Fruit fly (Drosophila melanogaster) whole organism, embryonic: ENCODE measurements around the gene CG11456.

Experiments
- Atf3 ChIP-seq: fragments of 200-800 bp; sonication (Bioruptor generic); optimal IDR thresholded peaks from 3 replicates; lab custom pipeline; 2016; ENCODE audit warnings: missing biosample characterization, missing genetic modification characterization
- BEAF-32 ChIP-seq: fragments of 200-800 bp; sonication (Bioruptor generic); optimal IDR thresholded peaks from 3 replicates; lab custom pipeline; 2017; ENCODE audit warnings: missing biosample characterization, missing genetic modification characterization, mild to moderate bottlenecking, moderate library complexity, missing genetic modification reagents
- C15 ChIP-seq: fragments of 200-800 bp; sonication (Bioruptor generic); IDR thresholded peaks from 3 replicates; pipeline ENCODE4 v1.3.6; 2022; ENCODE audit warnings: missing biosample characterization, missing genetic modification characterization
- CG11560 ChIP-seq: fragments of 200-800 bp; sonication (Bioruptor generic); IDR thresholded peaks from 3 replicates; pipeline ENCODE4 v1.3.6; 2022; ENCODE audit warnings: missing biosample characterization, missing genetic modification characterization
- CG11723 ChIP-seq: fragments of 200-800 bp; sonication (Bioruptor generic); optimal IDR thresholded peaks from 2 replicates; lab custom pipeline; 2017; ENCODE audit warnings: missing biosample characterization, mild to moderate bottlenecking, missing genetic modification characterization
- CG1233 ChIP-seq: fragments of 200-800 bp; sonication (Bioruptor generic); optimal IDR thresholded peaks from 4 replicates; lab custom pipeline; 2018; ENCODE audit warnings: missing biosample characterization, mild to moderate bottlenecking, missing genetic modification characterization
- CG12391 ChIP-seq: fragments of 200-800 bp; sonication (Bioruptor generic); optimal IDR thresholded peaks from 3 replicates; lab custom pipeline; 2018; ENCODE audit warnings: missing biosample characterization, mild to moderate bottlenecking, missing genetic modification characterization, moderate library complexity
- CG12744 ChIP-seq: fragments of 200-800 bp; sonication (Bioruptor generic); optimal IDR thresholded peaks from 2 replicates; lab custom pipeline; 2016; ENCODE audit warnings: missing biosample characterization, missing genetic modification characterization
- CG13287 ChIP-seq: fragments of 200-800 bp; sonication (Bioruptor generic); IDR thresholded peaks from 2 replicates; pipeline ENCODE4 v1.3.6; 2022; ENCODE audit warnings: missing biosample characterization, missing genetic modification characterization; ENCODE audit not compliant: partially characterized antibody
- CG13894 ChIP-seq: fragments of 200-800 bp; sonication (Bioruptor generic); optimal IDR thresholded peaks from 3 replicates; lab custom pipeline; 2018; ENCODE audit warnings: missing biosample characterization, mild to moderate bottlenecking, missing genetic modification characterization, moderate library complexity
- CG14441 ChIP-seq: fragments of 200-800 bp; sonication (Bioruptor generic); IDR thresholded peaks from 2 replicates; pipeline ENCODE4 v1.3.6; 2022; ENCODE audit warnings: missing biosample characterization, missing genetic modification characterization
- CG1832 ChIP-seq: fragments of 200-800 bp; sonication (Bioruptor generic); optimal IDR thresholded peaks from 2 replicates; lab custom pipeline; 2017; ENCODE audit warnings: missing biosample characterization, mild to moderate bottlenecking, missing genetic modification characterization, inconsistent platforms
- CG3065 ChIP-seq: fragments of 200-800 bp; sonication (Bioruptor generic); optimal IDR thresholded peaks from 2 replicates; lab custom pipeline; 2016; ENCODE audit warnings: missing biosample characterization, missing genetic modification characterization
- CG32532 ChIP-seq: fragments of 200-800 bp; sonication (Bioruptor generic); IDR thresholded peaks from 2 replicates; pipeline ENCODE4 v1.3.6; 2022; ENCODE audit warnings: missing biosample characterization, missing genetic modification characterization
- CG34376 ChIP-seq: fragments of 200-800 bp; sonication (Bioruptor generic); optimal IDR thresholded peaks from 2 replicates; lab custom pipeline; 2018; ENCODE audit warnings: missing biosample characterization, mild to moderate bottlenecking, missing genetic modification characterization
- CG4707 ChIP-seq: fragments of 200-800 bp; sonication (Bioruptor generic); optimal IDR thresholded peaks from 2 replicates; lab custom pipeline; 2018; ENCODE audit warnings: missing biosample characterization, mild to moderate bottlenecking, missing genetic modification characterization, moderate library complexity
- CG6175 ChIP-seq: fragments of 200-800 bp; sonication (Bioruptor generic); IDR thresholded peaks from 3 replicates; pipeline ENCODE4 v1.3.6; 2022; ENCODE audit warnings: missing biosample characterization, missing genetic modification characterization
- CG7372 ChIP-seq: fragments of 200-800 bp; sonication (Bioruptor generic); IDR thresholded peaks from 2 replicates; pipeline ENCODE4 v1.3.6; 2022; ENCODE audit warnings: missing biosample characterization, missing genetic modification characterization
- CG7987 ChIP-seq: fragments of 200-800 bp; sonication (Bioruptor generic); optimal IDR thresholded peaks from 2 replicates; lab custom pipeline; 2018; ENCODE audit warnings: missing biosample characterization, mild to moderate bottlenecking, missing genetic modification characterization, moderate library complexity
- Ets65A ChIP-seq: fragments of 200-800 bp; sonication (Bioruptor generic); peaks from one replicate; lab custom pipeline; 2016; ENCODE audit warnings: missing biosample characterization, missing genetic modification characterization
- GATAe ChIP-seq: fragments of 200-800 bp; sonication (Bioruptor generic); conservative IDR thresholded peaks from 2 replicates; pipeline ENCODE4 v1.3.6; 2022; ENCODE audit warnings: missing biosample characterization, missing genetic modification characterization
- Gug ChIP-seq: fragments of 200-800 bp; sonication (Bioruptor generic); IDR thresholded peaks from 4 replicates; pipeline ENCODE4 v1.3.6; 2022; ENCODE audit warnings: missing biosample characterization, missing genetic modification characterization
- Hr3 ChIP-seq: fragments of 200-800 bp; sonication (Bioruptor generic); optimal IDR thresholded peaks from 3 replicates; lab custom pipeline; 2016; ENCODE audit warnings: missing biosample characterization, missing genetic modification characterization
- MBD-R2 ChIP-seq: fragments of 200-800 bp; sonication (Bioruptor generic); IDR thresholded peaks from 2 replicates; pipeline ENCODE4 v1.3.6; 2022; ENCODE audit warnings: missing biosample characterization, missing genetic modification characterization
- PHDP ChIP-seq: fragments of 200-800 bp; sonication (Bioruptor generic); optimal IDR thresholded peaks from 3 replicates; lab custom pipeline; 2018; ENCODE audit warnings: missing biosample characterization, mild to moderate bottlenecking, missing genetic modification characterization, moderate library complexity
- Rfx ChIP-seq: fragments of 200-800 bp; sonication (Bioruptor generic); IDR thresholded peaks from 2 replicates; pipeline ENCODE4 v1.3.6; 2022; ENCODE audit warnings: missing biosample characterization, missing genetic modification characterization
- al ChIP-seq: fragments of 200-800 bp; sonication (Bioruptor generic); IDR thresholded peaks from 2 replicates; pipeline ENCODE4 v1.3.6; 2022; ENCODE audit warnings: missing biosample characterization, missing genetic modification characterization
- az2 ChIP-seq: fragments of 200-800 bp; sonication (Bioruptor generic); optimal IDR thresholded peaks from 3 replicates; lab custom pipeline; 2016; ENCODE audit warnings: missing biosample characterization, missing genetic modification characterization
- chinmo ChIP-seq: fragments of 200-800 bp; sonication (Bioruptor generic); IDR thresholded peaks from 4 replicates; pipeline ENCODE4 v1.3.6; 2022; ENCODE audit warnings: missing biosample characterization, missing genetic modification characterization; ENCODE audit not compliant: partially characterized antibody
- crc ChIP-seq: fragments of 200-800 bp; sonication (Bioruptor generic); optimal IDR thresholded peaks from 2 replicates; lab custom pipeline; 2016; ENCODE audit warnings: missing biosample characterization, missing genetic modification characterization
- crol ChIP-seq: fragments of 200-800 bp; sonication (Bioruptor generic); IDR thresholded peaks from 2 replicates; pipeline ENCODE4 v1.3.6; 2022; ENCODE audit warnings: missing biosample characterization, missing genetic modification characterization
- danr ChIP-seq: fragments of 200-800 bp; sonication (Bioruptor generic); IDR thresholded peaks from 2 replicates; pipeline ENCODE4 v1.3.6; 2022; ENCODE audit warnings: missing biosample characterization, missing genetic modification characterization
- dpn ChIP-seq, 2 experiments: fragments of 200-800 bp; sonication (Bioruptor generic); optimal IDR thresholded peaks; 3 replicates each; lab custom pipeline; 2016; ENCODE audit warnings: missing biosample characterization in 2 of 2, missing genetic modification characterization in 2 of 2
- emc ChIP-seq: fragments of 200-800 bp; sonication (Bioruptor generic); optimal IDR thresholded peaks from 2 replicates; lab custom pipeline; 2016; ENCODE audit warnings: missing biosample characterization, missing genetic modification characterization
- esg ChIP-seq: fragments of 200-800 bp; sonication (Bioruptor generic); conservative IDR thresholded peaks from 2 replicates; pipeline ENCODE4 v1.3.6; 2022; ENCODE audit warnings: missing biosample characterization, missing genetic modification characterization
- ewg ChIP-seq: fragments of 200-800 bp; sonication (Bioruptor generic); optimal IDR thresholded peaks from 3 replicates; lab custom pipeline; 2017; ENCODE audit warnings: mild to moderate bottlenecking, missing biosample characterization, missing genetic modification reagents, missing genetic modification characterization
- fru ChIP-seq: fragments of >200 bp; optimal IDR thresholded peaks from 2 replicates; lab custom pipeline; 2017
- gcm2 ChIP-seq: fragments of 200-800 bp; sonication (Bioruptor generic); optimal IDR thresholded peaks from 2 replicates; lab custom pipeline; 2016; ENCODE audit warnings: missing biosample characterization, missing genetic modification characterization
- hbn ChIP-seq: fragments of 200-800 bp; sonication (Bioruptor generic); IDR thresholded peaks from 2 replicates; pipeline ENCODE4 v1.3.6; 2022; ENCODE audit warnings: missing biosample characterization, missing genetic modification characterization; ENCODE audit not compliant: partially characterized antibody
- inv ChIP-seq: fragments of 200-800 bp; sonication (Bioruptor generic); IDR thresholded peaks from 2 replicates; pipeline ENCODE4 v1.3.6; 2022; ENCODE audit warnings: missing biosample characterization, missing genetic modification characterization; ENCODE audit not compliant: partially characterized antibody
- lilli ChIP-seq: fragments of 200-800 bp; sonication (Bioruptor generic); optimal IDR thresholded peaks from 3 replicates; lab custom pipeline; 2016; ENCODE audit warnings: missing biosample characterization, missing genetic modification characterization
- otp ChIP-seq: fragments of 200-800 bp; sonication (Bioruptor generic); IDR thresholded peaks from 3 replicates; pipeline ENCODE4, ENCODE4 v1.3.6; 2022; ENCODE audit warnings: missing biosample characterization, missing genetic modification characterization
- p53 ChIP-seq: fragments of 200-800 bp; sonication (Bioruptor generic); optimal IDR thresholded peaks from 2 replicates; lab custom pipeline; 2016; ENCODE audit warnings: missing biosample characterization, missing genetic modification characterization
- pb ChIP-seq: fragments of 200-800 bp; sonication (Bioruptor generic); optimal IDR thresholded peaks from 3 replicates; lab custom pipeline; 2016; ENCODE audit warnings: missing biosample characterization, missing genetic modification characterization
- ranshi ChIP-seq: fragments of 200-800 bp; sonication (Bioruptor generic); IDR thresholded peaks from 2 replicates; pipeline ENCODE4 v1.3.6; 2022; ENCODE audit warnings: missing biosample characterization, missing genetic modification characterization
- schlank ChIP-seq: fragments of 200-800 bp; sonication (Bioruptor generic); optimal IDR thresholded peaks from 2 replicates; lab custom pipeline; 2018; ENCODE audit warnings: missing biosample characterization, mild to moderate bottlenecking, missing genetic modification characterization
- sim ChIP-seq: fragments of 200-800 bp; sonication (Bioruptor generic); IDR thresholded peaks from 2 replicates; pipeline ENCODE4 v1.3.6; 2022; ENCODE audit warnings: missing biosample characterization, missing genetic modification characterization
- slbo ChIP-seq: fragments of 200-800 bp; sonication (Bioruptor generic); IDR thresholded peaks from 2 replicates; pipeline ENCODE4 v1.3.6; 2022; ENCODE audit warnings: missing biosample characterization, missing genetic modification characterization
- tio ChIP-seq: fragments of 200-800 bp; sonication (Bioruptor generic); optimal IDR thresholded peaks from 2 replicates; lab custom pipeline; 2017; ENCODE audit warnings: missing biosample characterization, missing genetic modification characterization, inconsistent platforms
- tna ChIP-seq: fragments of 200-800 bp; sonication (Bioruptor generic); IDR thresholded peaks from 2 replicates; pipeline ENCODE4 v1.3.6; 2022; ENCODE audit warnings: missing biosample characterization, missing genetic modification characterization; ENCODE audit not compliant: partially characterized antibody
- trem ChIP-seq: fragments of 200-800 bp; optimal IDR thresholded peaks from 3 replicates; lab custom pipeline; 2019; ENCODE audit warnings: missing biosample characterization, mild to moderate bottlenecking, missing genetic modification characterization, moderate library complexity

The CG11456 gene

DNA sequence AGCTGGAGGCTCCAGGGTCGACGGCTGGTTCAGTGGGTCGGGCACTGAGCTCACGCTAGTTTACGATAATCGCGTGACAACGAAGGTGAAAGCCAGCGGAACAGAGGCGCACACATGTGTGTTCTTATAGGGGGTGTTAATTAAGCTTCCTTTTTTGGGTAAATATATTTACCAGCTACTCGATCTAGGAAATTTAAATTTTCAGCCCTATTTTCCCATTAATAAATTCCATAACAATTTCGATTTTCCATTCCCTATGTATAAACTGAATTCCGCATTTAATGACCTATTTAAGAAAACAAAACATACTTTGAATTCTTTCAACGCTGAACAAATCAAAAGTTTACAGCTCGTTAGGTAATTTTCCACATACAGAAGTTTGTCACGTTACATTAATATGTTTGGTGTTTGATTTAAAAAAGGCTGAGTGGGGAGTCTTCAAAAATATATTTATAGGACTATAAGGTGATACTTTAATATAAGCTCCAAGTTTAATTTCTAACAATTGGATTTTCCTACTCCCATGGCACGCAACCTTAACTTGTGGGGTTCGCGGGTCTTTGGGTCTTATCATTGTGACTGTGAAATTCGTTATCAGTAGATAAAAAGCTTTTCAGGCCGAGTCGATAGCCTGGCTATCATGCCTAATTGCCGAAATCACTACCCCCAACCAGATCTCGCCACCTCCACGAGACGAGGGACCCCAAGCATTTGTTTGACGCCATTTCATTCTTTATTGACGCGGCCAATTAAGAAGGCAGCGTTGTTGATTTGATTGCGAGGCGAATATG is 4.6 kb upstream of the CG11456 start, which contains the start of gene CG13255 (continued):
- TF ChIP-seq emc (GFP tag; lab: Kevin White, UChicago) (no peak), trem (tag; lab: Kevin White, UChicago) (no peak), tio (GFP tag; lab: Kevin White, UChicago) (peak; percentile 59), CG1832 (GFP tag; lab: Kevin White, UChicago) (no peak), tna (GFP tag; lab: Robert Waterston, UW) (no peak), Rfx (GFP tag; lab: Robert Waterston, UW) (peak; percentile 60), CG11723 (GFP tag; lab: Kevin White, UChicago) (peak; percentile 14), MBD-R2 (GFP tag; lab: Robert Waterston, UW) (no peak), otp (GFP tag; lab: Robert Waterston, UW) (no peak), CG7987 (GFP tag; lab: Kevin White, UChicago) (no peak), gcm2 (GFP tag; lab: Kevin White, UChicago) (no peak), ewg (GFP tag; lab: Kevin White, UChicago) (no peak), BEAF-32 (GFP tag; lab: Kevin White, UChicago) (no peak), ranshi (GFP tag; lab: Robert Waterston, UW) (peak; percentile 47; the same call in 1 of the 2 replicates), C15 (GFP tag; lab: Robert Waterston, UW) (no peak), CG14441 (GFP tag; lab: Robert Waterston, UW) (no peak), Gug (GFP tag; lab: Robert Waterston, UW) (no peak; the same call in 3 of the 4 replicates), Atf3 (no peak), fru (lab: Kevin White, UChicago) (no peak), pb (GFP tag; lab: Kevin White, UChicago) (no peak), crol (no peak), PHDP (tag; lab: Kevin White, UChicago) (peak; percentile 37), CG34376 (GFP tag; lab: Kevin White, UChicago) (no peak), p53 (no peak), CG1233 (GFP tag; lab: Kevin White, UChicago) (peak; percentile 13), CG13287 (GFP tag; lab: Robert Waterston, UW) (no peak), CG7372 (GFP tag; lab: Robert Waterston, UW) (no peak), esg (GFP tag; lab: Robert Waterston, UW) (no peak), chinmo (no peak), CG13894 (tag; lab: Kevin White, UChicago) (no peak), hbn (GFP tag; lab: Robert Waterston, UW) (no peak), crc (GFP tag; lab: Kevin White, UChicago) (no peak), GATAe (peak; percentile 65), lilli (GFP tag; lab: Kevin White, UChicago) (peak; percentile 59), Hr3 (GFP tag; lab: Kevin White, UChicago) (peak; percentile 33), CG12744 (GFP tag; lab: Kevin White, UChicago) (no peak), slbo (GFP tag; lab: Robert Waterston, UW) (peak; percentile 59), dpn (GFP tag; optimal IDR thresholded peaks at IDR 0.05; lab: Kevin White, UChicago) (peak in 1 of 2 experiments; percentile 25), sim (GFP tag; lab: Robert Waterston, UW) (no peak), CG11560 (tag; lab: Robert Waterston, UW) (no peak), inv (GFP tag; lab: Robert Waterston, UW) (no peak), Ets65A (GFP tag; lab: Kevin White, UChicago) (no peak), CG3065 (GFP tag; lab: Kevin White, UChicago) (no peak), CG4707 (GFP tag; lab: Kevin White, UChicago) (no peak), CG12391 (peak; percentile 42), CG6175 (GFP tag; lab: Robert Waterston, UW) (no peak), schlank (tag; lab: Kevin White, UChicago) (no peak), CG32532 (GFP tag; lab: Robert Waterston, UW) (peak; percentile 52), danr (GFP tag; lab: Robert Waterston, UW) (no peak), az2 (GFP tag; lab: Kevin White, UChicago) (peak; percentile 14), al (GFP tag; lab: Robert Waterston, UW) (0 out of 2 replicates have a peak, but pooled peaks have one; percentile 25)
